Fruit fly (Drosophila melanogaster) whole organism, prepupa: ENCODE measurements around the gene rdx.

ENCODE experiments used
- Blimp-1 ChIP-seq: fragments of 200-800 bp; sonication (Bioruptor generic); optimal IDR thresholded peaks from 3 replicates; lab custom pipeline; 2017; ENCODE audit warnings: missing biosample characterization, missing genetic modification characterization, mild to moderate bottlenecking, moderate library complexity, missing genetic modification reagents
- CG10631 ChIP-seq: fragments of 200-800 bp; sonication (Bioruptor generic); optimal IDR thresholded peaks from 2 replicates; lab custom pipeline; 2016; ENCODE audit warnings: missing biosample characterization, missing genetic modification characterization
- CG11294 ChIP-seq: fragments of 200-800 bp; sonication (Bioruptor generic); IDR thresholded peaks from 2 replicates; pipeline ENCODE4 v1.3.6; 2022; ENCODE audit warnings: missing biosample characterization, missing genetic modification characterization
- CG11902 ChIP-seq: fragments of 200-800 bp; sonication (Bioruptor generic); optimal IDR thresholded peaks from 3 replicates; lab custom pipeline; 2016; ENCODE audit warnings: missing biosample characterization, missing genetic modification characterization
- CG15336 ChIP-seq: fragments of 200-800 bp; sonication (Bioruptor generic); IDR thresholded peaks from 2 replicates; pipeline ENCODE4 v1.3.6; 2022; ENCODE audit warnings: missing biosample characterization, missing genetic modification characterization
- CG1621 ChIP-seq: fragments of 200-800 bp; sonication (Bioruptor generic); optimal IDR thresholded peaks from 3 replicates; lab custom pipeline; 2018; ENCODE audit warnings: missing biosample characterization, mild to moderate bottlenecking, missing genetic modification characterization
- CG16779 ChIP-seq: fragments of 200-800 bp; sonication (Bioruptor generic); optimal IDR thresholded peaks from 3 replicates; lab custom pipeline; 2017; ENCODE audit warnings: missing biosample characterization, mild to moderate bottlenecking, missing genetic modification characterization
- CG3032 ChIP-seq: fragments of 200-800 bp; optimal IDR thresholded peaks from 2 replicates; lab custom pipeline; 2019; ENCODE audit warnings: missing biosample characterization, mild to moderate bottlenecking, missing genetic modification characterization, moderate library complexity
- CG31627 ChIP-seq: fragments of 200-800 bp; sonication (Bioruptor generic); optimal IDR thresholded peaks from 3 replicates; lab custom pipeline; 2016; ENCODE audit warnings: missing biosample characterization, missing genetic modification characterization
- CG3919 ChIP-seq: fragments of 200-800 bp; sonication (Bioruptor generic); optimal IDR thresholded peaks from 3 replicates; lab custom pipeline; 2016; ENCODE audit warnings: missing biosample characterization, missing genetic modification characterization
- CG4318 ChIP-seq: fragments of 200-800 bp; sonication (Bioruptor generic); optimal IDR thresholded peaks from 3 replicates; lab custom pipeline; 2017; ENCODE audit warnings: missing biosample characterization, mild to moderate bottlenecking, missing genetic modification characterization
- CG6163 ChIP-seq: fragments of 200-800 bp; sonication (Bioruptor generic); IDR thresholded peaks from 3 replicates; pipeline ENCODE4 v1.3.6; 2022; ENCODE audit warnings: missing biosample characterization, missing genetic modification characterization
- CG6792 ChIP-seq: fragments of 200-800 bp; sonication (Bioruptor generic); optimal IDR thresholded peaks from 3 replicates; lab custom pipeline; 2016; ENCODE audit warnings: missing biosample characterization, missing genetic modification characterization
- CG6808 ChIP-seq: fragments of 200-800 bp; sonication (Bioruptor generic); optimal IDR thresholded peaks from 3 replicates; lab custom pipeline; 2017; ENCODE audit warnings: missing biosample characterization, missing genetic modification characterization, mild to moderate bottlenecking, moderate library complexity, missing genetic modification reagents
- CG6854 ChIP-seq: fragments of 200-800 bp; sonication (Bioruptor generic); optimal IDR thresholded peaks from 2 replicates; lab custom pipeline; 2017; ENCODE audit warnings: missing biosample characterization, mild to moderate bottlenecking, missing genetic modification characterization
- CG8119 ChIP-seq: fragments of 200-800 bp; sonication (Bioruptor generic); IDR thresholded peaks from 3 replicates; pipeline ENCODE4 v1.3.6; 2022; ENCODE audit warnings: missing biosample characterization, missing genetic modification characterization
- CG8632 ChIP-seq: fragments of 200-800 bp; sonication (Bioruptor generic); optimal IDR thresholded peaks from 3 replicates; lab custom pipeline; 2016; ENCODE audit warnings: missing biosample characterization, missing genetic modification characterization
- Eip75B ChIP-seq: fragments of 200-800 bp; sonication (Bioruptor generic); optimal IDR thresholded peaks from 3 replicates; lab custom pipeline; 2016; ENCODE audit warnings: missing biosample characterization, missing genetic modification characterization
- Eip78C ChIP-seq: fragments of 200-800 bp; sonication (Bioruptor generic); peaks from one replicate; lab custom pipeline; 2016; ENCODE audit warnings: missing biosample characterization, missing genetic modification characterization
- Ets21C ChIP-seq: fragments of 200-800 bp; sonication (Bioruptor generic); optimal IDR thresholded peaks from 3 replicates; lab custom pipeline; 2016; ENCODE audit warnings: missing biosample characterization, missing genetic modification characterization
- Ets96B ChIP-seq: fragments of 200-800 bp; optimal IDR thresholded peaks from 2 replicates; lab custom pipeline; 2019; ENCODE audit warnings: missing biosample characterization, mild to moderate bottlenecking, missing genetic modification characterization, moderate library complexity
- Gug ChIP-seq: fragments of 200-800 bp; sonication (Bioruptor generic); IDR thresholded peaks from 2 replicates; pipeline ENCODE4 v1.3.6; 2022; ENCODE audit warnings: missing biosample characterization, missing genetic modification characterization
- Hr38 ChIP-seq: sonication (Bioruptor generic); optimal IDR thresholded peaks from 2 replicates; lab custom pipeline; 2016; ENCODE audit warnings: missing biosample characterization, missing genetic modification characterization
- Hr39 ChIP-seq: fragments of 200-800 bp; sonication (Bioruptor generic); optimal IDR thresholded peaks from 2 replicates; lab custom pipeline; 2016; ENCODE audit warnings: missing biosample characterization, missing genetic modification characterization
- Hr4 ChIP-seq: fragments of 200-800 bp; sonication (Bioruptor generic); optimal IDR thresholded peaks from 3 replicates; lab custom pipeline; 2016; ENCODE audit warnings: missing biosample characterization, missing genetic modification characterization
- Met ChIP-seq: fragments of 200-800 bp; sonication (Bioruptor generic); optimal IDR thresholded peaks from 3 replicates; lab custom pipeline; 2016; ENCODE audit warnings: missing biosample characterization, missing genetic modification characterization
- OdsH ChIP-seq: fragments of 200-800 bp; sonication (Bioruptor generic); optimal IDR thresholded peaks from 3 replicates; lab custom pipeline; 2016; ENCODE audit warnings: missing biosample characterization, missing genetic modification characterization
- Smox ChIP-seq: fragments of 200-800 bp; sonication (Bioruptor generic); optimal IDR thresholded peaks from 3 replicates; lab custom pipeline; 2016; ENCODE audit warnings: missing biosample characterization, missing genetic modification characterization
- Sox102F ChIP-seq: fragments of 200-800 bp; sonication (Bioruptor generic); optimal IDR thresholded peaks from 2 replicates; lab custom pipeline; 2016; ENCODE audit warnings: missing biosample characterization, mild to moderate bottlenecking, missing genetic modification characterization
- Sox14 ChIP-seq: fragments of 200-800 bp; sonication (Bioruptor generic); optimal IDR thresholded peaks from 3 replicates; lab custom pipeline; 2016; ENCODE audit warnings: missing biosample characterization, missing genetic modification characterization
- achi ChIP-seq: fragments of 200-800 bp; sonication (Bioruptor generic); optimal IDR thresholded peaks from 3 replicates; lab custom pipeline; 2016; ENCODE audit warnings: missing biosample characterization, missing genetic modification characterization
- dac ChIP-seq: fragments of 200-800 bp; sonication (Bioruptor generic); optimal IDR thresholded peaks from 2 replicates; lab custom pipeline; 2017; ENCODE audit warnings: missing biosample characterization, mild to moderate bottlenecking, missing genetic modification characterization
- dsx ChIP-seq: fragments of 200-800 bp; optimal IDR thresholded peaks from 3 replicates; lab custom pipeline; 2019; ENCODE audit warnings: missing biosample characterization, mild to moderate bottlenecking, missing genetic modification characterization, moderate library complexity; ENCODE audit not compliant: poor library complexity, severe bottlenecking
- eg ChIP-seq: fragments of 200-800 bp; sonication (Bioruptor generic); IDR thresholded peaks from 3 replicates; pipeline ENCODE4 v1.3.6; 2022; ENCODE audit warnings: missing biosample characterization, missing genetic modification characterization
- esn ChIP-seq: fragments of 200-800 bp; sonication (Bioruptor generic); optimal IDR thresholded peaks from 2 replicates; lab custom pipeline; 2016; ENCODE audit warnings: missing biosample characterization, mild to moderate bottlenecking, missing genetic modification characterization, moderate library complexity
- fd59A ChIP-seq: fragments of 200-800 bp; sonication (Bioruptor generic); optimal IDR thresholded peaks from 2 replicates; lab custom pipeline; 2017; ENCODE audit warnings: missing biosample characterization, mild to moderate bottlenecking, missing genetic modification characterization, missing genetic modification reagents
- fd85E ChIP-seq: fragments of 200-800 bp; sonication (Bioruptor generic); optimal IDR thresholded peaks from 3 replicates; lab custom pipeline; 2016; ENCODE audit warnings: missing biosample characterization, missing genetic modification characterization
- fkh ChIP-seq: fragments of 200-800 bp; sonication (Bioruptor generic); optimal IDR thresholded peaks from 3 replicates; lab custom pipeline; 2017; ENCODE audit warnings: missing biosample characterization, mild to moderate bottlenecking, missing genetic modification characterization, moderate library complexity
- lz ChIP-seq: fragments of 200-800 bp; sonication (Bioruptor generic); optimal IDR thresholded peaks from 3 replicates; lab custom pipeline; 2016; ENCODE audit warnings: missing biosample characterization, missing genetic modification characterization
- pdm3 ChIP-seq: fragments of 200-800 bp; sonication (Bioruptor generic); optimal IDR thresholded peaks from 3 replicates; lab custom pipeline; 2016; ENCODE audit warnings: missing biosample characterization, missing genetic modification characterization
- salr ChIP-seq, 2 experiments: fragments of 200-800 bp; sonication (Bioruptor generic); optimal IDR thresholded peaks; 3 replicates each; lab custom pipeline; 2016 to 2018; ENCODE audit warnings: missing biosample characterization in 2 of 2, missing genetic modification characterization in 2 of 2, mild to moderate bottlenecking in 1 of 2
- ss ChIP-seq, 2 experiments: fragments of 200-800 bp; sonication (Bioruptor generic); optimal IDR thresholded peaks; 2 replicates in 1 of 2; 3 replicates in 1 of 2; lab custom pipeline; 2017 to 2018; ENCODE audit warnings: mild to moderate bottlenecking in 2 of 2, missing biosample characterization in 2 of 2, missing genetic modification characterization in 2 of 2, moderate library complexity in 1 of 2
- svp ChIP-seq: fragments of 200-800 bp; sonication (Bioruptor generic); peaks from one replicate; lab custom pipeline; 2016; ENCODE audit warnings: missing biosample characterization, missing genetic modification characterization
- topi ChIP-seq: fragments of 200-800 bp; sonication (Bioruptor generic); optimal IDR thresholded peaks from 3 replicates; lab custom pipeline; 2016; ENCODE audit warnings: missing biosample characterization, missing genetic modification characterization

The rdx gene

DNA sequence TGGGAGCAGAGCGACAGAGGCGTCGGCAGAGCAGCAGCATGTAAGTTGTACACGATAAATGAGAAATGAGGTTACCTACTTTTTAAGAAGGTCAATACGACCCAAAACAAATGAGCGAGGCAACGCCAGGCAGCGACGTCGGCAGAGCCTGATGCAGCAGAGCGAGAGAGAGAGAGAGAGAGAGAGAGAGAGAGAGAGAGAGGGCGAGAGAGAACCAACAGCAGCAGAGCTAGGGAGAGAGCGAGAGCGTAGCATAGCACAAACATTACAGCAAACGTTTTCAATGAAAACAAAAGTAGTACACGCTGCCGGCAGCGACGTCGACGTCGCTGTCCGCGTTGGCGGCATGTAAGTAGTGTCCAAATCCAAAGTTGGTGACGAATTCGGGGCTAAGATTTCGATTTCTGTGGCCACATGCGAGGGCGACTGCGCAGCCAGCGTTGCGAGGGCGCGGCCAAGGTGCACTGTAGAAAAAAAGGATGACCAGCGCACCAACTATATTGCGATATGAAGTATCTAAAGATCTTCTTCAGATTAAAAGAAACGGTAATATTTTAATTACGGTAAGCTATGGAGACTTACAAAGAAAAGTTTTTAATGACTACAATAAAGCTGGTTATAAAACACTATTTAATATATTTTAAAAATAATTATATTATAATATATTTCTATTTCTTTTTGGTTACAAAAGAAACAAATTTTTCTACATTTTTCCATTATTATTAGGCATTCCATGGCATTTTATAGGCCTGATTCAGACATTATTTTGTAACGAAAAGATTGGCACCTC lies 14.0 kb downstream of the rdx start (continued):
- peak; percentile 22 for TF ChIP-seq CG16779 (tag; lab: Kevin White, UChicago)
- TF ChIP-seq Hr38 (GFP tag; lab: Kevin White, UChicago) = no peak
- peak; percentile 48 for TF ChIP-seq Hr4 (GFP tag; lab: Kevin White, UChicago)
- peak; percentile 38; the same call in 1 of the 2 replicates for TF ChIP-seq Gug (GFP tag; lab: Robert Waterston, UW)
- TF ChIP-seq salr (GFP tag; optimal IDR thresholded peaks at IDR 0.05; lab: Kevin White, UChicago) = peak in 1 of 2 experiments; percentile 66
- peak; percentile 44 for TF ChIP-seq CG10631 (GFP tag; lab: Kevin White, UChicago)
- TF ChIP-seq CG1621 = no peak
- no peak for TF ChIP-seq Sox14 (GFP tag; lab: Kevin White, UChicago)
- TF ChIP-seq pdm3 (GFP tag; lab: Kevin White, UChicago) = peak; percentile 39
- TF ChIP-seq CG6854 = peak; percentile 49
- peak; percentile 74 for TF ChIP-seq Eip75B (GFP tag; lab: Kevin White, UChicago)
- TF ChIP-seq achi (GFP tag; lab: Kevin White, UChicago) = peak; percentile 68
- no peak for TF ChIP-seq fd59A (GFP tag; lab: Kevin White, UChicago)
- TF ChIP-seq lz (GFP tag; lab: Kevin White, UChicago) = no peak
- TF ChIP-seq Met (GFP tag; lab: Kevin White, UChicago) = no peak
- TF ChIP-seq Smox (GFP tag; lab: Kevin White, UChicago) = no peak
- TF ChIP-seq CG3919 (GFP tag; lab: Kevin White, UChicago) = peak; percentile 49
- TF ChIP-seq esn (GFP tag; lab: Kevin White, UChicago) = peak; percentile 22
- TF ChIP-seq topi (GFP tag; lab: Kevin White, UChicago) = peak; percentile 29
- peak; percentile 53 for TF ChIP-seq CG15336
- peak; percentile 0 for TF ChIP-seq Hr39 (GFP tag; lab: Kevin White, UChicago)
- peak; percentile 32 for TF ChIP-seq fd85E (GFP tag; lab: Kevin White, UChicago)
- TF ChIP-seq dsx (GFP tag; lab: Kevin White, UChicago) = peak; percentile 16
- TF ChIP-seq CG6163 (GFP tag; lab: Robert Waterston, UW) = peak; percentile 45; the same call in 1 of the 3 replicates

DNA sequence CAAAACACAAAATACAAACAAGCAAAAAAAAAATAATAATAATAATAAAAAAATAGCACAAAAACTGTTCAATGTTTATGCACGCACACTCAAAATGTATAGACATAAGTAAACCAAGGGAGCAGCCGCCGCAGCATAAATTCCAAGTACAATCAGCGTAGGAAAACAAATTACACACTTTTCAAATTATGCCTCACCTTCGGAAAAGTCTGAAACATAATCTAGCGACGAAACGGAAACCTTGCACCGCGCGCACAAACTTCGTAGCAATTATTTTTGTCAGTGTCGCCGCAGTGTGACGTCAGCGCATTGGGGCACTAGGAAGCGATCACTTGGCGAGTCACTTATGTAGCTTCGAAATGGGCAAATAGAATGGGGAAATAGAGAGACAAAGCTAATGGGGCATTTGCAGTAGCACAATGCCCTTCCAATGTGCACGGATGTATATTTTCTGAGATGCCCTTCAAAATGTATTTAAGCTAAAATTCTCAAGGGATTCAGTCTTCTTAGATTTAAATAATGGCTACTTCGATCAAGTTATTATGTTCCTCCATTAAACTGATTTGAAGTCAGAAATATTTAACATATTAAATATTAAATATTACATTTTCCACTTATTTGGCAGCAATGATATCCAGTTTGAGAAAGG lies 15.0 kb downstream of the rdx start:
- TF ChIP-seq Blimp-1 (GFP tag; lab: Kevin White, UChicago) = no peak
- peak; percentile 61 for TF ChIP-seq Hr4 (GFP tag; lab: Kevin White, UChicago)
- TF ChIP-seq Sox14 (GFP tag; lab: Kevin White, UChicago) = no peak
- peak; percentile 34; the same call in 1 of the 2 replicates for TF ChIP-seq CG11294 (GFP tag; lab: Robert Waterston, UW)
- TF ChIP-seq CG15336 = peak; percentile 66
- TF ChIP-seq fkh = peak; percentile 39
- no peak for TF ChIP-seq CG6808 (GFP tag; lab: Kevin White, UChicago)
- TF ChIP-seq CG3032 (tag; lab: Kevin White, UChicago) = no peak
- no peak for TF ChIP-seq CG6854
- no peak for TF ChIP-seq ss (GFP tag; optimal IDR thresholded peaks at IDR 0.05; lab: Kevin White, UChicago)
- no peak for TF ChIP-seq Sox102F
- TF ChIP-seq CG6163 (GFP tag; lab: Robert Waterston, UW) = peak; percentile 48; the same call in 2 of the 3 replicates
- TF ChIP-seq pdm3 (GFP tag; lab: Kevin White, UChicago) = peak; percentile 39
- peak; percentile 26 for TF ChIP-seq CG8632 (GFP tag; lab: Kevin White, UChicago)
- no peak for TF ChIP-seq fd59A (GFP tag; lab: Kevin White, UChicago)
- no peak for TF ChIP-seq CG11902 (GFP tag; lab: Kevin White, UChicago)
- no peak for TF ChIP-seq esn (GFP tag; lab: Kevin White, UChicago)
- TF ChIP-seq CG16779 (tag; lab: Kevin White, UChicago) = no peak
- no peak for TF ChIP-seq dac (GFP tag; lab: Kevin White, UChicago)
- no peak for TF ChIP-seq Hr39 (GFP tag; lab: Kevin White, UChicago)
- no peak for TF ChIP-seq Ets96B (tag; lab: Kevin White, UChicago)
- peak; percentile 15 for TF ChIP-seq CG4318
- peak; percentile 27 for TF ChIP-seq OdsH (GFP tag; lab: Kevin White, UChicago)
- TF ChIP-seq CG3919 (GFP tag; lab: Kevin White, UChicago) = peak; percentile 40
- peak; percentile 73 for TF ChIP-seq CG8119
- TF ChIP-seq Gug (GFP tag; lab: Robert Waterston, UW) = peak; percentile 28; the same call in 1 of the 2 replicates
- peak; percentile 36 for TF ChIP-seq CG10631 (GFP tag; lab: Kevin White, UChicago)
- TF ChIP-seq Ets21C = no peak
- TF ChIP-seq CG31627 (GFP tag; lab: Kevin White, UChicago) = no peak
- no peak for TF ChIP-seq fd85E (GFP tag; lab: Kevin White, UChicago)
- peak; percentile 75 for TF ChIP-seq eg
- TF ChIP-seq CG6792 (GFP tag; lab: Kevin White, UChicago) = no peak
- TF ChIP-seq svp (GFP tag; lab: Kevin White, UChicago) = no peak
- peak; percentile 13 for TF ChIP-seq achi (GFP tag; lab: Kevin White, UChicago)
- TF ChIP-seq topi (GFP tag; lab: Kevin White, UChicago) = no peak
- no peak for TF ChIP-seq Hr38 (GFP tag; lab: Kevin White, UChicago)
- TF ChIP-seq Eip78C (GFP tag; lab: Kevin White, UChicago) = peak; percentile 81
